Worm (Caenorhabditis elegans) whole organism, L1 larva: ENCODE data around the gene ZK355.2.

Experiments used
- C04F5.9 ChIP-seq: sonication (generic microtip); optimal IDR thresholded peaks from 2 replicates; lab custom pipeline; 2016; ENCODE audit warnings: missing genetic modification characterization, missing compliant biosample characterization
- aha-1 ChIP-seq: fragments of 150-350 bp; optimal IDR thresholded peaks from 2 replicates; lab custom pipeline; 2014; ENCODE audit warnings: missing biosample characterization, missing genetic modification characterization
- aly-2 ChIP-seq: fragments of 150-350 bp; optimal IDR thresholded peaks from 2 replicates; lab custom pipeline; 2014; ENCODE audit warnings: missing biosample characterization, missing genetic modification characterization
- blmp-1 ChIP-seq: fragments of 150-350 bp; optimal IDR thresholded peaks from 2 replicates; lab custom pipeline; 2014; ENCODE audit warnings: missing biosample characterization, missing genetic modification characterization
- ceh-63 ChIP-seq: fragments of 200-800 bp; sonication (Bioruptor generic); optimal IDR thresholded peaks from 2 replicates; lab custom pipeline; 2018; ENCODE audit warnings: mild to moderate bottlenecking, missing genetic modification characterization, missing compliant biosample characterization
- ceh-82 ChIP-seq, 3 experiments: fragments of 150-350 bp in 1 of 3; sonication (generic microtip) in 2 of 3; optimal IDR thresholded peaks; 2 replicates each; lab custom pipeline; 2014 to 2017; ENCODE audit warnings: missing biosample characterization in 3 of 3, missing genetic modification characterization in 3 of 3
- ceh-90 ChIP-seq: sonication (generic microtip); optimal IDR thresholded peaks from 2 replicates; lab custom pipeline; 2016; ENCODE audit warnings: missing genetic modification characterization, missing compliant biosample characterization
- ces-1 ChIP-seq: fragments of 150-350 bp; optimal IDR thresholded peaks from 2 replicates; lab custom pipeline; 2014; ENCODE audit warnings: missing biosample characterization, missing genetic modification reagents, missing genetic modification characterization
- dpl-1 ChIP-seq, 3 experiments: fragments of 150-350 bp in 2 of 3; sonication (generic microtip) in 1 of 3; optimal IDR thresholded peaks; 2 replicates each; lab custom pipeline; 2014 to 2017; ENCODE audit warnings: missing biosample characterization in 3 of 3, missing genetic modification characterization in 3 of 3, missing genetic modification reagents in 3 of 3
- efl-1 ChIP-seq, 4 experiments: fragments of 150-350 bp; optimal IDR thresholded peaks in 3 of 4; peaks in 1 of 4; 1 replicate in 1 of 4; 2 replicates in 3 of 4; lab custom pipeline; 2014; ENCODE audit warnings: missing biosample characterization in 2 of 4, missing genetic modification characterization in 2 of 4, missing genetic modification reagents in 2 of 4
- egl-27 ChIP-seq, 2 experiments: fragments of 150-350 bp in 1 of 2; sonication (generic microtip); optimal IDR thresholded peaks; 3 replicates each; lab custom pipeline; 2017 to 2018; ENCODE audit warnings: missing biosample characterization in 2 of 2, missing genetic modification characterization in 2 of 2, missing genetic modification reagents in 2 of 2
- elt-2 ChIP-seq: sonication (generic microtip); optimal IDR thresholded peaks from 2 replicates; lab custom pipeline; 2016; ENCODE audit warnings: missing genetic modification characterization, mild to moderate bottlenecking, inconsistent platforms, missing compliant biosample characterization, missing genetic modification reagents
- ets-5 ChIP-seq: fragments of 200-800 bp; sonication (Bioruptor generic); IDR thresholded peaks from 2 replicates; pipeline ENCODE4 v1.3.6; 2022; ENCODE audit warnings: missing genetic modification characterization, missing compliant biosample characterization
- fkh-8 ChIP-seq: sonication (generic microtip); optimal IDR thresholded peaks from 2 replicates; lab custom pipeline; 2016; ENCODE audit warnings: mild to moderate bottlenecking, missing genetic modification characterization, missing compliant biosample characterization
- fos-1 ChIP-seq: fragments of 150-350 bp; optimal IDR thresholded peaks from 2 replicates; lab custom pipeline; 2014; ENCODE audit warnings: missing biosample characterization, missing genetic modification characterization
- irx-1 ChIP-seq: sonication (generic microtip); optimal IDR thresholded peaks from 2 replicates; lab custom pipeline; 2016; ENCODE audit warnings: missing genetic modification characterization, missing compliant biosample characterization
- isw-1 ChIP-seq: fragments of 200-800 bp; sonication (Bioruptor generic); IDR thresholded peaks from 2 replicates; pipeline ENCODE4 v1.3.6; 2022; ENCODE audit warnings: missing genetic modification characterization, missing compliant biosample characterization
- lin-13 ChIP-seq: fragments of 150-350 bp; optimal IDR thresholded peaks from 2 replicates; lab custom pipeline; 2014; ENCODE audit warnings: missing biosample characterization, missing genetic modification reagents, missing genetic modification characterization
- lin-35 ChIP-seq, 2 experiments: fragments of 150-350 bp; optimal IDR thresholded peaks; 2 replicates each; lab custom pipeline; 2014; ENCODE audit warnings: missing biosample characterization in 2 of 2, missing genetic modification characterization in 2 of 2, missing genetic modification reagents in 2 of 2
- lsy-2 ChIP-seq, 2 experiments: fragments of 150-350 bp; optimal IDR thresholded peaks; 2 replicates each; lab custom pipeline; 2014; ENCODE audit warnings: missing biosample characterization in 2 of 2, missing genetic modification characterization in 2 of 2
- mab-9 ChIP-seq: fragments of 200-800 bp; sonication (Bioruptor generic); IDR thresholded peaks from 2 replicates; pipeline ENCODE4 v1.3.6; 2022; ENCODE audit warnings: missing genetic modification reagents, missing genetic modification characterization, missing compliant biosample characterization
- nhr-19 ChIP-seq: fragments of 200-800 bp; sonication (Bioruptor generic); conservative IDR thresholded peaks from 2 replicates; pipeline ENCODE4 v1.3.6; 2022; ENCODE audit warnings: missing genetic modification characterization, missing compliant biosample characterization
- nhr-28 ChIP-seq: fragments of 150-350 bp; optimal IDR thresholded peaks from 2 replicates; lab custom pipeline; 2014; ENCODE audit warnings: missing biosample characterization, missing genetic modification characterization
- nhr-47 ChIP-seq: sonication (generic microtip); optimal IDR thresholded peaks from 2 replicates; lab custom pipeline; 2016; ENCODE audit warnings: mild to moderate bottlenecking, missing genetic modification characterization, moderate library complexity, missing compliant biosample characterization
- nhr-71 ChIP-seq: sonication (generic microtip); optimal IDR thresholded peaks from 2 replicates; lab custom pipeline; 2016; ENCODE audit warnings: mild to moderate bottlenecking, missing genetic modification characterization, moderate library complexity, missing compliant biosample characterization
- nhr-77 ChIP-seq: fragments of 150-350 bp; optimal IDR thresholded peaks from 2 replicates; lab custom pipeline; 2014; ENCODE audit warnings: missing biosample characterization, missing genetic modification characterization
- nhr-85 ChIP-seq: sonication (generic microtip); peaks from one replicate; lab custom pipeline; 2016; ENCODE audit warnings: missing genetic modification characterization, inconsistent platforms, missing compliant biosample characterization
- pag-3 ChIP-seq: sonication (generic microtip); optimal IDR thresholded peaks from 2 replicates; lab custom pipeline; 2017; ENCODE audit warnings: missing genetic modification characterization, mild to moderate bottlenecking, missing compliant biosample characterization, antibody characterized with exemption, borderline replicate concordance; ENCODE audit not compliant: insufficient read depth
- skn-1 ChIP-seq: fragments of 150-350 bp; optimal IDR thresholded peaks from 2 replicates; lab custom pipeline; 2014; ENCODE audit warnings: missing biosample characterization, missing genetic modification characterization
- sup-37 ChIP-seq: fragments of 200-800 bp; sonication (Bioruptor generic); optimal IDR thresholded peaks from 2 replicates; lab custom pipeline; 2018; ENCODE audit warnings: mild to moderate bottlenecking, missing genetic modification characterization, missing compliant biosample characterization
- tbx-2 ChIP-seq: sonication (generic microtip); optimal IDR thresholded peaks from 2 replicates; lab custom pipeline; 2016; ENCODE audit warnings: missing genetic modification characterization, missing compliant biosample characterization
- unc-62 ChIP-seq: fragments of 150-350 bp; optimal IDR thresholded peaks from 2 replicates; lab custom pipeline; 2014; ENCODE audit warnings: missing biosample characterization, missing genetic modification reagents, missing genetic modification characterization
- unc-86 ChIP-seq: sonication (generic microtip); optimal IDR thresholded peaks from 2 replicates; lab custom pipeline; 2016; ENCODE audit warnings: missing genetic modification characterization, missing compliant biosample characterization
- zip-4 ChIP-seq: fragments of 200-800 bp; sonication (Bioruptor generic); optimal IDR thresholded peaks from 2 replicates; lab custom pipeline; 2018; ENCODE audit warnings: mild to moderate bottlenecking, missing genetic modification characterization, moderate library complexity, missing compliant biosample characterization
- ztf-4 ChIP-seq: fragments of 150-350 bp; optimal IDR thresholded peaks from 2 replicates; lab custom pipeline; 2014; ENCODE audit warnings: missing biosample characterization, missing genetic modification characterization

The ZK355.2 gene

ce11 chrII:2934354-2934753 lies 10.6 kb downstream of the ZK355.2 start, which contains the start of gene irld-67:
TSS of gene irld-67 (minus strand) at chrII:2934454.
- no peak for TF ChIP-seq egl-27 (tag; optimal IDR thresholded peaks at IDR 0.05; lab: Kevin White, UChicago)
- TF ChIP-seq aly-2: no peak
- TF ChIP-seq zip-4 (GFP tag; lab: Kevin White, UChicago): no peak
- no peak for TF ChIP-seq ces-1
- TF ChIP-seq unc-86 (tag; lab: Kevin White, UChicago): no peak
- TF ChIP-seq efl-1 (optimal IDR thresholded peaks at IDR 0.05; lab: Kevin White, UChicago): no peak
- no peak for TF ChIP-seq efl-1 (GFP tag; optimal IDR thresholded peaks at IDR 0.05 in 1 of 2; lab: Kevin White, UChicago)
- TF ChIP-seq sup-37 (GFP tag; lab: Kevin White, UChicago): no peak
- TF ChIP-seq nhr-19 (GFP tag; lab: Robert Waterston, UW): no peak

ce11 chrII:2937852-2938251 lies 14.1 kb downstream of the ZK355.2 start, which contains the start of gene irld-65:
TSS of gene irld-65 (minus strand) at chrII:2937952.
- TF ChIP-seq ceh-63 (GFP tag; lab: Kevin White, UChicago) (no peak), dpl-1 (GFP tag; optimal IDR thresholded peaks at IDR 0.05; lab: Kevin White, UChicago) (no peak), isw-1 (GFP tag; lab: Robert Waterston, UW) (no peak), fkh-8 (tag; lab: Kevin White, UChicago) (no peak), irx-1 (tag; lab: Kevin White, UChicago) (no peak), C04F5.9 (tag; lab: Kevin White, UChicago) (no peak), ets-5 (GFP tag; lab: Robert Waterston, UW) (no peak), ceh-90 (tag; lab: Kevin White, UChicago) (no peak), nhr-77 (tag; lab: Kevin White, UChicago) (no peak), blmp-1 (no peak), skn-1 (tag; lab: Kevin White, UChicago) (no peak)
- TF ChIP-seq, all 84 proteins: peak for 0

- TF ChIP-seq fos-1 (tag; lab: Kevin White, UChicago) (no peak), dpl-1 (GFP tag; optimal IDR thresholded peaks at IDR 0.05; lab: Kevin White, UChicago) (no peak), nhr-47 (tag; lab: Kevin White, UChicago) (no peak), mab-9 (GFP tag; lab: Robert Waterston, UW) (no peak), ets-5 (GFP tag; lab: Robert Waterston, UW) (no peak), pag-3 (tag; lab: Kevin White, UChicago) (no peak), unc-86 (tag; lab: Kevin White, UChicago) (no peak), lsy-2 (tag; optimal IDR thresholded peaks at IDR 0.05; lab: Kevin White, UChicago) (no peak), aha-1 (no peak), tbx-2 (tag; lab: Kevin White, UChicago) (no peak), unc-62 (GFP tag; lab: Kevin White, UChicago) (no peak), ceh-82 (tag; optimal IDR thresholded peaks at IDR 0.05; lab: Kevin White, UChicago) (no peak), elt-2 (tag; lab: Kevin White, UChicago) (no peak), nhr-28 (tag; lab: Kevin White, UChicago) (no peak), lin-35 (GFP tag; optimal IDR thresholded peaks at IDR 0.05; lab: Kevin White, UChicago) (no peak), lin-13 (no peak), blmp-1 (no peak)
Observed at ce11 chrII:2939681-2940080, 16.0 kb downstream of the ZK355.2 start.

ce11 chrII:2940747-2941146 lies 17.0 kb downstream of the ZK355.2 start, which contains the start of gene irld-66:
TSS of gene irld-66 (minus strand) at chrII:2940847.
- TF ChIP-seq ceh-63 (GFP tag; lab: Kevin White, UChicago): no peak
- TF ChIP-seq ztf-4 (tag; lab: Kevin White, UChicago): no peak
- no peak for TF ChIP-seq nhr-71 (tag; lab: Kevin White, UChicago)
- TF ChIP-seq zip-4 (GFP tag; lab: Kevin White, UChicago): no peak
- no peak for TF ChIP-seq nhr-85 (tag; lab: Kevin White, UChicago)
